Worm (Caenorhabditis elegans): ENCODE data around the gene C40H1.8.

The C40H1.8 gene

ce11 chrIII:9359060-9359459, 44.5 kb downstream of the C40H1.8 start, which contains the start of gene K04H4.5:
TSS of gene K04H4.5 (plus strand) at chrIII:9359360.
- TF ChIP-seq lin-15B (tag; optimal IDR thresholded peaks at IDR 0.05) = no peak
- no peak for TF ChIP-seq dmd-9 (GFP tag; IDR thresholded peaks at IDR 0.05)
- no peak for TF ChIP-seq tag-97 (GFP tag; IDR thresholded peaks at IDR 0.05)
- TF ChIP-seq unc-62 (GFP tag; optimal IDR thresholded peaks at IDR 0.05 in 1 of 2) = no peak
- no peak for TF ChIP-seq unc-62 (tag; optimal IDR thresholded peaks at IDR 0.05)
- TF ChIP-seq nhr-10 (tag; optimal IDR thresholded peaks at IDR 0.05) = no peak
- TF ChIP-seq F37D6.2 (tag; optimal IDR thresholded peaks at IDR 0.05) = no peak
- TF ChIP-seq lin-39 (tag; optimal IDR thresholded peaks at IDR 0.05) = no peak
- no peak for TF ChIP-seq fkh-10 (GFP tag; optimal IDR thresholded peaks at IDR 0.05)

- TF ChIP-seq aha-1 (tag) (peak; percentile 80), lin-29 (GFP tag; IDR thresholded peaks at IDR 0.05) (no peak), ZK337.2 (GFP tag; IDR thresholded peaks at IDR 0.05) (no peak), pha-4 (GFP tag; IDR thresholded peaks at IDR 0.05) (no peak), pha-4 (tag; optimal IDR thresholded peaks at IDR 0.05) (no peak)
Observed at ce11 chrIII:9361228-9361627, 46.7 kb downstream of the C40H1.8 start, which contains the start of gene flp-25. TSS of gene flp-25 (plus strand) at chrIII:9361528.

- TF ChIP-seq unc-62 (GFP tag; optimal IDR thresholded peaks at IDR 0.05 in 1 of 2) (peak in 1 of 2 experiments; percentile 83), unc-62 (tag; optimal IDR thresholded peaks at IDR 0.05) (no peak), ctbp-1 (GFP tag; IDR thresholded peaks at IDR 0.05) (no peak), nhr-28 (tag; optimal IDR thresholded peaks at IDR 0.05) (peak; percentile 65), aha-1 (tag) (no peak), saeg-2 (GFP tag; IDR thresholded peaks at IDR 0.05) (no peak), dmd-6 (GFP tag; IDR thresholded peaks at IDR 0.05) (peak; percentile 29; the same call in 1 of the 2 replicates)
Observed at ce11 chrIII:9366376-9366775, 51.9 kb downstream of the C40H1.8 start.

All from whole organism, L4 larva.